Worm (Caenorhabditis elegans) whole organism, L4/young adult: ENCODE results near the gene bmy-1.

Source experiments
- W03F9.2 ChIP-seq: fragments of 150-350 bp; optimal IDR thresholded peaks from 2 replicates; lab custom pipeline; 2014; ENCODE audit warnings: missing biosample characterization, missing genetic modification characterization
- him-1 ChIP-seq: sonication (generic microtip); optimal IDR thresholded peaks from 2 replicates; lab custom pipeline; 2016; ENCODE audit warnings: missing genotype, missing genetic modification reagents, missing genetic modification characterization, missing compliant biosample characterization

DNA sequence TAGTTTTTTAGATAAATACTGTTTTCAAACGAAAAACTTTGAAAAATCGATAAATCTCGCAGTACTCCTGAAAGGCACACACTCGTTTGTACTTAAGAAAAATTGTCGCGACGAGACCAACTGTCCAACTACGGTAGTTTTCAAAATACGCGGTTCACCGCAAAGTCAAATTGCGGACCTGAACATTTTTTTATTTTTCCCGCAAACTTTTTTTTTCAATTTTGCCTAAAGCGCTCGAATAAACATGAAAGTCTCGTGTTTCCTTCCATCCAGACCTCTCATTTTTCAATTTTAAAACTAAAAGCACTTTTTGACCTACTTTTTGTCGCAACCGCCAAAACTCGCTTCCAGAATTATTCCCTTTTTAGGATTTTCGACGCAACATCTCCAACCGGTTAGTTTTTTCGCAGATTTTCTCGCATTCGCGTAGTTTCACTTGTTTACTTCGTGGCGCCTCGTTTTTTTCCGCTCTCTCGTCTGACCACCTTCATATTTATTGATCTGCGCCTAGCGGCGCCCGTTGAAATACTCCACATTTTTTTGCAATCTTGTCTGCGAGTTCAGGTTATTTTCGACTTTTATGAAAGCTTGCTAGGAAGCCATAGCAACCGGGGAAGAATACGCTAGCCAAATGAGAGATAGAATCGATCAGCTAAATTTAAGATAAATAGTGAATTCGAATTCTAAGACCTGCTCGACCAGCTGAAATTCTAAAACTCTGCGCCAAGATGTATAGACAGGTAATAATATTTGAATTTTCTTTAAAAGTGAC is 19.2 kb downstream of the bmy-1 start, which contains the start of gene prdx-2:
- no peak for TF ChIP-seq W03F9.2 (tag; lab: Kevin White, UChicago)
- no peak for TF ChIP-seq him-1 (tag; lab: Kevin White, UChicago)
